Fruit fly (Drosophila melanogaster) whole organism, prepupa: Measurements from ENCODE around the gene bel.

Experiments
- Blimp-1 ChIP-seq: fragments of 200-800 bp; sonication (Bioruptor generic); optimal IDR thresholded peaks from 3 replicates; lab custom pipeline; 2017; ENCODE audit warnings: missing biosample characterization, missing genetic modification characterization, mild to moderate bottlenecking, moderate library complexity, missing genetic modification reagents
- CG10669 ChIP-seq: fragments of 200-800 bp; sonication (Bioruptor generic); optimal IDR thresholded peaks from 3 replicates; lab custom pipeline; 2018; ENCODE audit warnings: missing biosample characterization, mild to moderate bottlenecking, missing genetic modification characterization, moderate library complexity
- CG11762 ChIP-seq: fragments of 200-800 bp; sonication (Bioruptor generic); optimal IDR thresholded peaks from 3 replicates; lab custom pipeline; 2016; ENCODE audit warnings: missing biosample characterization, missing genetic modification characterization; ENCODE audit not compliant: insufficient read depth
- CG11902 ChIP-seq: fragments of 200-800 bp; sonication (Bioruptor generic); optimal IDR thresholded peaks from 3 replicates; lab custom pipeline; 2016; ENCODE audit warnings: missing biosample characterization, missing genetic modification characterization
- CG15336 ChIP-seq: fragments of 200-800 bp; sonication (Bioruptor generic); IDR thresholded peaks from 2 replicates; pipeline ENCODE4 v1.3.6; 2022; ENCODE audit warnings: missing biosample characterization, missing genetic modification characterization
- CG1621 ChIP-seq: fragments of 200-800 bp; sonication (Bioruptor generic); optimal IDR thresholded peaks from 3 replicates; lab custom pipeline; 2018; ENCODE audit warnings: missing biosample characterization, mild to moderate bottlenecking, missing genetic modification characterization
- CG16779 ChIP-seq: fragments of 200-800 bp; sonication (Bioruptor generic); optimal IDR thresholded peaks from 3 replicates; lab custom pipeline; 2017; ENCODE audit warnings: missing biosample characterization, mild to moderate bottlenecking, missing genetic modification characterization
- CG3032 ChIP-seq: fragments of 200-800 bp; optimal IDR thresholded peaks from 2 replicates; lab custom pipeline; 2019; ENCODE audit warnings: missing biosample characterization, mild to moderate bottlenecking, missing genetic modification characterization, moderate library complexity
- CG31627 ChIP-seq: fragments of 200-800 bp; sonication (Bioruptor generic); optimal IDR thresholded peaks from 3 replicates; lab custom pipeline; 2016; ENCODE audit warnings: missing biosample characterization, missing genetic modification characterization
- CG32006 ChIP-seq: fragments of 200-800 bp; sonication (Bioruptor generic); optimal IDR thresholded peaks from 3 replicates; lab custom pipeline; 2017; ENCODE audit warnings: missing biosample characterization, mild to moderate bottlenecking, missing genetic modification characterization
- CG34406 ChIP-seq: fragments of 200-800 bp; sonication (Bioruptor generic); optimal IDR thresholded peaks from 3 replicates; lab custom pipeline; 2016; ENCODE audit warnings: missing biosample characterization, missing genetic modification characterization
- CG3919 ChIP-seq: fragments of 200-800 bp; sonication (Bioruptor generic); optimal IDR thresholded peaks from 3 replicates; lab custom pipeline; 2016; ENCODE audit warnings: missing biosample characterization, missing genetic modification characterization
- CG4318 ChIP-seq: fragments of 200-800 bp; sonication (Bioruptor generic); optimal IDR thresholded peaks from 3 replicates; lab custom pipeline; 2017; ENCODE audit warnings: missing biosample characterization, mild to moderate bottlenecking, missing genetic modification characterization
- CG6163 ChIP-seq: fragments of 200-800 bp; sonication (Bioruptor generic); IDR thresholded peaks from 3 replicates; pipeline ENCODE4 v1.3.6; 2022; ENCODE audit warnings: missing biosample characterization, missing genetic modification characterization
- CG6276 ChIP-seq: fragments of 200-800 bp; sonication (Bioruptor generic); optimal IDR thresholded peaks from 2 replicates; lab custom pipeline; 2017; ENCODE audit warnings: missing biosample characterization, mild to moderate bottlenecking, missing genetic modification characterization
- CG6854 ChIP-seq: fragments of 200-800 bp; sonication (Bioruptor generic); optimal IDR thresholded peaks from 2 replicates; lab custom pipeline; 2017; ENCODE audit warnings: missing biosample characterization, mild to moderate bottlenecking, missing genetic modification characterization
- CG7368 ChIP-seq: fragments of 200-800 bp; sonication (Bioruptor generic); optimal IDR thresholded peaks from 3 replicates; lab custom pipeline; 2016; ENCODE audit warnings: missing biosample characterization, missing genetic modification characterization
- CG8119 ChIP-seq: fragments of 200-800 bp; sonication (Bioruptor generic); IDR thresholded peaks from 3 replicates; pipeline ENCODE4 v1.3.6; 2022; ENCODE audit warnings: missing biosample characterization, missing genetic modification characterization
- CG8319 ChIP-seq: fragments of 200-800 bp; sonication (Bioruptor generic); optimal IDR thresholded peaks from 3 replicates; lab custom pipeline; 2016; ENCODE audit warnings: missing biosample characterization, missing genetic modification characterization
- CG8632 ChIP-seq: fragments of 200-800 bp; sonication (Bioruptor generic); optimal IDR thresholded peaks from 3 replicates; lab custom pipeline; 2016; ENCODE audit warnings: missing biosample characterization, missing genetic modification characterization
- CG9139 ChIP-seq: fragments of 200-800 bp; sonication (Bioruptor generic); optimal IDR thresholded peaks from 3 replicates; lab custom pipeline; 2017; ENCODE audit warnings: missing biosample characterization, mild to moderate bottlenecking, missing genetic modification characterization
- Eip75B ChIP-seq: fragments of 200-800 bp; sonication (Bioruptor generic); optimal IDR thresholded peaks from 3 replicates; lab custom pipeline; 2016; ENCODE audit warnings: missing biosample characterization, missing genetic modification characterization
- Eip78C ChIP-seq: fragments of 200-800 bp; sonication (Bioruptor generic); peaks from one replicate; lab custom pipeline; 2016; ENCODE audit warnings: missing biosample characterization, missing genetic modification characterization
- Eip93F ChIP-seq: fragments of 200-800 bp; sonication (Bioruptor generic); optimal IDR thresholded peaks from 2 replicates; lab custom pipeline; 2016; ENCODE audit warnings: missing biosample characterization, mild to moderate bottlenecking, missing genetic modification characterization
- Ets21C ChIP-seq: fragments of 200-800 bp; sonication (Bioruptor generic); optimal IDR thresholded peaks from 3 replicates; lab custom pipeline; 2016; ENCODE audit warnings: missing biosample characterization, missing genetic modification characterization
- Ets96B ChIP-seq: fragments of 200-800 bp; optimal IDR thresholded peaks from 2 replicates; lab custom pipeline; 2019; ENCODE audit warnings: missing biosample characterization, mild to moderate bottlenecking, missing genetic modification characterization, moderate library complexity
- Gug ChIP-seq: fragments of 200-800 bp; sonication (Bioruptor generic); IDR thresholded peaks from 2 replicates; pipeline ENCODE4 v1.3.6; 2022; ENCODE audit warnings: missing biosample characterization, missing genetic modification characterization
- Hr39 ChIP-seq: fragments of 200-800 bp; sonication (Bioruptor generic); optimal IDR thresholded peaks from 2 replicates; lab custom pipeline; 2016; ENCODE audit warnings: missing biosample characterization, missing genetic modification characterization
- Hr4 ChIP-seq: fragments of 200-800 bp; sonication (Bioruptor generic); optimal IDR thresholded peaks from 3 replicates; lab custom pipeline; 2016; ENCODE audit warnings: missing biosample characterization, missing genetic modification characterization
- Lpt ChIP-seq: fragments of 200-800 bp; sonication (Bioruptor generic); optimal IDR thresholded peaks from 3 replicates; lab custom pipeline; 2016; ENCODE audit warnings: missing biosample characterization, missing genetic modification characterization
- OdsH ChIP-seq: fragments of 200-800 bp; sonication (Bioruptor generic); optimal IDR thresholded peaks from 3 replicates; lab custom pipeline; 2016; ENCODE audit warnings: missing biosample characterization, missing genetic modification characterization
- Sox102F ChIP-seq: fragments of 200-800 bp; sonication (Bioruptor generic); optimal IDR thresholded peaks from 2 replicates; lab custom pipeline; 2016; ENCODE audit warnings: missing biosample characterization, mild to moderate bottlenecking, missing genetic modification characterization
- Sox14 ChIP-seq: fragments of 200-800 bp; sonication (Bioruptor generic); optimal IDR thresholded peaks from 3 replicates; lab custom pipeline; 2016; ENCODE audit warnings: missing biosample characterization, missing genetic modification characterization
- Sox15 ChIP-seq: fragments of 200-800 bp; sonication (Bioruptor generic); optimal IDR thresholded peaks from 3 replicates; lab custom pipeline; 2016; ENCODE audit warnings: missing biosample characterization, missing genetic modification characterization
- cyc ChIP-seq: fragments of 200-800 bp; sonication (Bioruptor generic); optimal IDR thresholded peaks from 3 replicates; lab custom pipeline; 2016; ENCODE audit warnings: missing biosample characterization, missing genetic modification characterization
- dac ChIP-seq: fragments of 200-800 bp; sonication (Bioruptor generic); optimal IDR thresholded peaks from 2 replicates; lab custom pipeline; 2017; ENCODE audit warnings: missing biosample characterization, mild to moderate bottlenecking, missing genetic modification characterization
- dsx ChIP-seq: fragments of 200-800 bp; optimal IDR thresholded peaks from 3 replicates; lab custom pipeline; 2019; ENCODE audit warnings: missing biosample characterization, mild to moderate bottlenecking, missing genetic modification characterization, moderate library complexity; ENCODE audit not compliant: poor library complexity, severe bottlenecking
- eg ChIP-seq: fragments of 200-800 bp; sonication (Bioruptor generic); IDR thresholded peaks from 3 replicates; pipeline ENCODE4 v1.3.6; 2022; ENCODE audit warnings: missing biosample characterization, missing genetic modification characterization
- esn ChIP-seq: fragments of 200-800 bp; sonication (Bioruptor generic); optimal IDR thresholded peaks from 2 replicates; lab custom pipeline; 2016; ENCODE audit warnings: missing biosample characterization, mild to moderate bottlenecking, missing genetic modification characterization, moderate library complexity
- fd59A ChIP-seq: fragments of 200-800 bp; sonication (Bioruptor generic); optimal IDR thresholded peaks from 2 replicates; lab custom pipeline; 2017; ENCODE audit warnings: missing biosample characterization, mild to moderate bottlenecking, missing genetic modification characterization, missing genetic modification reagents
- fd85E ChIP-seq: fragments of 200-800 bp; sonication (Bioruptor generic); optimal IDR thresholded peaks from 3 replicates; lab custom pipeline; 2016; ENCODE audit warnings: missing biosample characterization, missing genetic modification characterization
- fkh ChIP-seq: fragments of 200-800 bp; sonication (Bioruptor generic); optimal IDR thresholded peaks from 3 replicates; lab custom pipeline; 2017; ENCODE audit warnings: missing biosample characterization, mild to moderate bottlenecking, missing genetic modification characterization, moderate library complexity
- lz ChIP-seq: fragments of 200-800 bp; sonication (Bioruptor generic); optimal IDR thresholded peaks from 3 replicates; lab custom pipeline; 2016; ENCODE audit warnings: missing biosample characterization, missing genetic modification characterization
- net ChIP-seq: fragments of 200-800 bp; sonication (Bioruptor generic); optimal IDR thresholded peaks from 3 replicates; lab custom pipeline; 2016; ENCODE audit warnings: missing biosample characterization, missing genetic modification characterization
- spab ChIP-seq: fragments of 200-800 bp; sonication (Bioruptor generic); optimal IDR thresholded peaks from 2 replicates; lab custom pipeline; 2017; ENCODE audit warnings: missing biosample characterization, mild to moderate bottlenecking, missing genetic modification characterization, missing genetic modification reagents
- ss ChIP-seq, 2 experiments: fragments of 200-800 bp; sonication (Bioruptor generic); optimal IDR thresholded peaks; 2 replicates in 1 of 2; 3 replicates in 1 of 2; lab custom pipeline; 2017 to 2018; ENCODE audit warnings: mild to moderate bottlenecking in 2 of 2, missing biosample characterization in 2 of 2, missing genetic modification characterization in 2 of 2, moderate library complexity in 1 of 2
- svp ChIP-seq: fragments of 200-800 bp; sonication (Bioruptor generic); peaks from one replicate; lab custom pipeline; 2016; ENCODE audit warnings: missing biosample characterization, missing genetic modification characterization
- topi ChIP-seq: fragments of 200-800 bp; sonication (Bioruptor generic); optimal IDR thresholded peaks from 3 replicates; lab custom pipeline; 2016; ENCODE audit warnings: missing biosample characterization, missing genetic modification characterization
- vri ChIP-seq: fragments of 200-800 bp; sonication (Bioruptor generic); optimal IDR thresholded peaks from 3 replicates; lab custom pipeline; 2016; ENCODE audit warnings: missing biosample characterization, mild to moderate bottlenecking, missing genetic modification characterization

The bel gene

dm6 chr3R:8652731-8653130 lies 7.8 kb downstream of the bel start, which contains the start of the genes Sys1 and Dhod (continued):
- TF ChIP-seq Hr4 (GFP tag; lab: Kevin White, UChicago): peak; percentile 84
- TF ChIP-seq svp: peak; percentile 94
- TF ChIP-seq dac (GFP tag; lab: Kevin White, UChicago): peak; percentile 20
- TF ChIP-seq CG1621 (tag; lab: Kevin White, UChicago): peak; percentile 29
- peak; percentile 81 for TF ChIP-seq Sox102F (GFP tag; lab: Kevin White, UChicago)
- TF ChIP-seq Eip75B (GFP tag; lab: Kevin White, UChicago): peak; percentile 75
- TF ChIP-seq fd59A (GFP tag; lab: Kevin White, UChicago): no peak
- peak; percentile 82 for TF ChIP-seq OdsH (GFP tag; lab: Kevin White, UChicago)
- no peak for TF ChIP-seq Blimp-1 (GFP tag; lab: Kevin White, UChicago)
- no peak for TF ChIP-seq CG6854

- TF ChIP-seq Eip75B (GFP tag; lab: Kevin White, UChicago): peak; percentile 99
- peak; percentile 98 for TF ChIP-seq CG8632 (GFP tag; lab: Kevin White, UChicago)
- peak; percentile 98 for TF ChIP-seq vri (GFP tag; lab: Kevin White, UChicago)
- peak; percentile 98 for TF ChIP-seq Lpt (GFP tag; lab: Kevin White, UChicago)
- TF ChIP-seq Gug: peak; percentile 99
- peak; percentile 98 for TF ChIP-seq CG4318 (GFP tag; lab: Kevin White, UChicago)
- peak; percentile 99 for TF ChIP-seq CG15336 (GFP tag; lab: Robert Waterston, UW)
- TF ChIP-seq fd85E: peak; percentile 94
- peak; percentile 99 for TF ChIP-seq topi
- TF ChIP-seq CG8319 (GFP tag; lab: Kevin White, UChicago): peak; percentile 97
- peak; percentile 99 for TF ChIP-seq CG34406 (GFP tag; lab: Kevin White, UChicago)
- peak; percentile 99 for TF ChIP-seq cyc
- TF ChIP-seq dsx (GFP tag; lab: Kevin White, UChicago): peak; percentile 98
- peak; percentile 98 for TF ChIP-seq CG6276
- peak; percentile 99 for TF ChIP-seq CG10669
- TF ChIP-seq Hr39 (GFP tag; lab: Kevin White, UChicago): peak; percentile 99
- TF ChIP-seq Eip93F: peak; percentile 96
- peak; percentile 99 for TF ChIP-seq Sox14 (GFP tag; lab: Kevin White, UChicago)
- TF ChIP-seq CG6163: peak; percentile 99
- peak; percentile 93 for TF ChIP-seq Blimp-1 (GFP tag; lab: Kevin White, UChicago)
- peak; percentile 99 for TF ChIP-seq net (GFP tag; lab: Kevin White, UChicago)
- peak; percentile 94 for TF ChIP-seq CG16779 (tag; lab: Kevin White, UChicago)
- peak; percentile 99 for TF ChIP-seq CG3919
- TF ChIP-seq CG32006 (GFP tag; lab: Kevin White, UChicago): peak; percentile 99
- TF ChIP-seq CG8119 (GFP tag; lab: Robert Waterston, UW): peak; percentile 99
- peak; percentile 100 for TF ChIP-seq Eip78C (GFP tag; lab: Kevin White, UChicago)
- TF ChIP-seq Sox102F (GFP tag; lab: Kevin White, UChicago): peak; percentile 99
- peak; percentile 98 for TF ChIP-seq CG7368 (GFP tag; lab: Kevin White, UChicago)
- TF ChIP-seq OdsH (GFP tag; lab: Kevin White, UChicago): peak; percentile 99
- TF ChIP-seq Sox15 (GFP tag; lab: Kevin White, UChicago): peak; percentile 99
- peak; percentile 96 to 97 for TF ChIP-seq ss (GFP tag; optimal IDR thresholded peaks at IDR 0.05; lab: Kevin White, UChicago)
- peak; percentile 99 for TF ChIP-seq lz (GFP tag; lab: Kevin White, UChicago)
- TF ChIP-seq CG1621 (tag; lab: Kevin White, UChicago): peak; percentile 98
- TF ChIP-seq CG3032 (tag; lab: Kevin White, UChicago): peak; percentile 99
- peak; percentile 98 for TF ChIP-seq CG11762 (GFP tag; lab: Kevin White, UChicago)
- TF ChIP-seq Hr4 (GFP tag; lab: Kevin White, UChicago): peak; percentile 99
- peak; percentile 99 for TF ChIP-seq eg
- peak; percentile 97 for TF ChIP-seq spab (GFP tag; lab: Kevin White, UChicago)
- peak; percentile 98 for TF ChIP-seq Ets96B
- peak; percentile 99 for TF ChIP-seq Ets21C (GFP tag; lab: Kevin White, UChicago)
- TF ChIP-seq fkh (GFP tag; lab: Kevin White, UChicago): peak; percentile 93
- TF ChIP-seq CG9139 (GFP tag; lab: Kevin White, UChicago): peak; percentile 96
- TF ChIP-seq esn (GFP tag; lab: Kevin White, UChicago): peak; percentile 99
- TF ChIP-seq CG31627 (GFP tag; lab: Kevin White, UChicago): peak; percentile 99
- peak; percentile 98 for TF ChIP-seq CG11902 (GFP tag; lab: Kevin White, UChicago)
Measured at dm6 chr3R:8650741-8651140, 9.8 kb downstream of the bel start, which contains the start of the genes Mkk4 and SLIRP2. Gene Mkk4, minus strand, starts transcription at chr3R:8650796. Gene SLIRP2, plus strand, starts transcription at chr3R:8651084.
